Worm (Caenorhabditis elegans): ENCODE data around the gene C50E10.1.
"Not testable (repeated sequence)": the region's sequence is repeated elsewhere in the genome, so short reads cannot be mapped to it uniquely, and the experiment has no call there.

Gene C50E10.1

DNA sequence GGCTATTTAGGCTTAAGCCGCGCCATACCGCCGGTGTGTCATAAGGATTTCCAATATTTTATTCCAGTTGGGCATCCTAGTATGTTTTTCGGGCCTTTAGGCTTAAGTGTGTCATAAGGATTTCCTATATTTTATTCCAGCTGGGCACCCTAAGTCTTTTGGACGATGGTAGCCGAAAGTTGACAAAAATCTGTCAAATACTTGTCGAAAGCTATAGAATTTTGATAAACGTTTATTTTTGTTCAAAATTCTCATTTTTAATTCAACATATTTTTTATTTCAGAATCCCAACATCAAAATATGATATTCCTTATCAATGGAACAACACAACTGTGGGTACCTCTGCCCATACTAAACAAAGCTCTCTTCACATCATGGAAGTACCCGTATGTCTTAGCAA, 16.3 kb upstream of the C50E10.1 start, which contains the start of gene sre-49:
TSS of gene sre-49 (plus strand) at position 301 of the 400 bp plus-strand sequence.
- not testable (repeated sequence) for TF ChIP-seq sptf-1, aha-1, ceh-82 (tag; optimal IDR thresholded peaks at IDR 0.05)

DNA sequence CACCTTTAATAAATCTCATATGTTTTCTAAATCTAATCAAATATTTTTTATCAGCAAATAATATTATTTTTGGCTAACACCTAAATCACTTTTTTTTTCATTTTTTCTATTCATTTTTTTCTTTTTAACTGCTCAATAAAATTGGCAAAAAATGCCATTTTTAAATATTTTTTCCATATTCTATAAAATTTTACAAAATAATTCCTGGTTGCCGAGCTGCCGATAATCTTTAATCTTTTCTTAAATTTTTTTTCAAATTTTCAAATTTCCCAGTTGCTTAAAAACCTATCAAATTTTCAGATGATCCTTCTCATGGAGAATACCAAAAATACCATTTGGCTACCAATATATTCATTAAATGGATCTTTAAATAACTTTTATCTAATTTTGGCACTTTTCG, 9.3 kb upstream of the C50E10.1 start, which contains the start of gene sre-51:
TSS of gene sre-51 (plus strand) at position 301 of the 400 bp plus-strand sequence.
- no peak for TF ChIP-seq tlp-1 (tag; optimal IDR thresholded peaks at IDR 0.05)
- no peak for TF ChIP-seq pqm-1 (tag; optimal IDR thresholded peaks at IDR 0.05)
- no peak for TF ChIP-seq irx-1 (tag; optimal IDR thresholded peaks at IDR 0.05)
- no peak for TF ChIP-seq fkh-4 (tag; optimal IDR thresholded peaks at IDR 0.05; ENCODE audit: borderline replicate concordance)
- no peak for TF ChIP-seq nhr-90 (tag; optimal IDR thresholded peaks at IDR 0.05; ENCODE audit: poor library complexity)
- TF ChIP-seq C16A3.4 (tag; optimal IDR thresholded peaks at IDR 0.05) = no peak

ce11 chrII:12309614-12310013, 7.4 kb upstream of the C50E10.1 start, which contains the start of gene C50E10.2:
Gene C50E10.2, minus strand, starts transcription at chrII:12309714.
- TF ChIP-seq vab-15 (tag; optimal IDR thresholded peaks at IDR 0.05) (no peak), mdl-1 (tag; optimal IDR thresholded peaks at IDR 0.05) (no peak), fkh-8 (tag; optimal IDR thresholded peaks at IDR 0.05) (no peak), lin-39 (tag; optimal IDR thresholded peaks at IDR 0.05) (no peak), lir-3 (tag; optimal IDR thresholded peaks at IDR 0.05; ENCODE audit: poor library complexity) (no peak), unc-62 (GFP tag; optimal IDR thresholded peaks at IDR 0.05) (no peak), skn-1 (tag; optimal IDR thresholded peaks at IDR 0.05) (no peak), hlh-4 (tag; optimal IDR thresholded peaks at IDR 0.05) (no peak)

DNA sequence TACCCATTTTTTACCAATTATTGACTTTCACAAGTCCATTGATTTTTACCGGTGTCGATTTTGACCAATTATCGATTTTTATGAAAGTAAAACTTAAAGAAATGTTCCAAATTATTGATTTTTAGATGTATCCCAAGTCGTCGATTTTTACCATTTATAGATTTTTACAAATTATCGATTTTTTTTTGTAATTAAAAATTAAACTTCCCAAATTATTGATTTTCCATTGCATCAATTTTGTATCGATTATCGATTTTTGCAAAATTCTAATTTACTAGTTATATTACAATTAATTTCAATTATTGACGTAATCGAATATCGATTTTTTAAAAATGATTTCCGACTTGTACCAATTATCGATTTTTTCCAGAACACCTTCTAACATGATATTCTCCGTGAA, 888 bp upstream of the C50E10.1 start, which contains the start of gene sre-50:
TSS of gene sre-50 (plus strand) at position 384 of the 400 bp plus-strand sequence.
- TF ChIP-seq fkh-10 (GFP tag; optimal IDR thresholded peaks at IDR 0.05) = no peak
- no peak for TF ChIP-seq elt-2 (tag; optimal IDR thresholded peaks at IDR 0.05)
- TF ChIP-seq lin-39 (tag; optimal IDR thresholded peaks at IDR 0.05) = no peak
- no peak for TF ChIP-seq pax-3 (tag; optimal IDR thresholded peaks at IDR 0.05)
- TF ChIP-seq dpl-1 (GFP tag; optimal IDR thresholded peaks at IDR 0.05) = no peak
- no peak for TF ChIP-seq fos-1 (tag; optimal IDR thresholded peaks at IDR 0.05)
- TF ChIP-seq C04F5.9 (tag; optimal IDR thresholded peaks at IDR 0.05) = no peak
- no peak for TF ChIP-seq unc-130 (tag; optimal IDR thresholded peaks at IDR 0.05)
- TF ChIP-seq zag-1 (tag; optimal IDR thresholded peaks at IDR 0.05) = no peak
- TF ChIP-seq lin-14 (GFP tag; optimal IDR thresholded peaks at IDR 0.05) = no peak
- TF ChIP-seq sptf-1 (tag; optimal IDR thresholded peaks at IDR 0.05) = no peak

DNA sequence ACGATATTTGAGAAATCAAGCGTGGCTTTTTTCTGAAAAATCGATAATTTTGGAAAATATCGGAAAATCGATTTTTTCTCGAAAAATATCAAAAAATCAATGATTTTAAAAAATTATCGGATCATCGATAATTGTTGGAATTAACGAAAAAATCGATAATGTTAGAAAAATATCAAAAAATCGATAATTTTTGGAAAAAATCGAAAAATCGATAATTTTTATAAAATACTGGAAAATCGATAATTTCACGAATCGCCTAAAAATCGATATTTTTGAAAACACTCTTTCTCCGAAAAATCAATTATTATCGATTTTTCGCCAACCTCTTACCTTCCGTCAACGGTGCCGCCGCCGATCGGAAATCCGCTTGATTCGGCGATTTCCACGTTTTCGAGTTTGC, 1.0 kb downstream of the C50E10.1 start:
- no peak for TF ChIP-seq unc-30 (tag; optimal IDR thresholded peaks at IDR 0.05)

- TF ChIP-seq fkh-10 (GFP tag; optimal IDR thresholded peaks at IDR 0.05) (no peak), pag-3 (tag; optimal IDR thresholded peaks at IDR 0.05; ENCODE audit: borderline replicate concordance, insufficient read depth) (no peak), ztf-11 (tag; optimal IDR thresholded peaks at IDR 0.05) (no peak), C04F5.9 (tag; optimal IDR thresholded peaks at IDR 0.05) (no peak), ceh-63 (GFP tag; optimal IDR thresholded peaks at IDR 0.05) (no peak), unc-98 (GFP tag; IDR thresholded peaks at IDR 0.05) (no peak), unc-130 (tag; optimal IDR thresholded peaks at IDR 0.05) (no peak), skn-1 (tag; optimal IDR thresholded peaks at IDR 0.05) (no peak), lin-15B (tag; optimal IDR thresholded peaks at IDR 0.05) (no peak), dsc-1 (tag; optimal IDR thresholded peaks at IDR 0.05) (no peak), snu-23 (GFP tag; optimal IDR thresholded peaks at IDR 0.05) (no peak), pqm-1 (tag; optimal IDR thresholded peaks at IDR 0.05) (no peak)
Observed at ce11 chrII:12300680-12301079, 1.6 kb downstream of the C50E10.1 start.

All from whole organism, L1 larva.